Worm (Caenorhabditis elegans) whole organism, L2 larva: ENCODE measurements around the gene Y75B8A.34.

ENCODE experiments used
- aly-2 ChIP-seq: fragments of 150-350 bp; optimal IDR thresholded peaks from 2 replicates; lab custom pipeline; 2014; ENCODE audit warnings: missing biosample characterization, missing genetic modification characterization
- ceh-16 ChIP-seq: fragments of 150-350 bp; optimal IDR thresholded peaks from 2 replicates; lab custom pipeline; 2014; ENCODE audit warnings: missing biosample characterization, missing genetic modification characterization
- ceh-82 ChIP-seq: fragments of 150-350 bp; optimal IDR thresholded peaks from 2 replicates; lab custom pipeline; 2014; ENCODE audit warnings: missing biosample characterization, missing genetic modification characterization
- lsy-2 ChIP-seq, 2 experiments: fragments of 150-350 bp in 1 of 2; sonication (generic microtip) in 1 of 2; optimal IDR thresholded peaks; 2 replicates each; lab custom pipeline; 2014 to 2017; ENCODE audit warnings: missing biosample characterization in 2 of 2, missing genetic modification characterization in 2 of 2
- nhr-23 ChIP-seq: fragments of 150-350 bp; optimal IDR thresholded peaks from 2 replicates; lab custom pipeline; 2014; ENCODE audit warnings: missing biosample characterization, missing genetic modification reagents, missing genetic modification characterization
- snpc-4 ChIP-seq: fragments of 150-350 bp; optimal IDR thresholded peaks from 2 replicates; lab custom pipeline; 2014; ENCODE audit warnings: missing biosample characterization, missing genetic modification characterization
- unc-62 ChIP-seq: fragments of 150-350 bp; optimal IDR thresholded peaks from 2 replicates; lab custom pipeline; 2014; ENCODE audit warnings: missing biosample characterization, missing genetic modification reagents, missing genetic modification characterization

- TF ChIP-seq nhr-23 (tag; lab: Kevin White, UChicago) (no peak), ceh-16 (no peak), unc-62 (GFP tag; lab: Kevin White, UChicago) (no peak), ceh-82 (tag; lab: Kevin White, UChicago) (no peak), snpc-4 (tag; lab: Kevin White, UChicago) (no peak), aly-2 (no peak), lsy-2 (tag; optimal IDR thresholded peaks at IDR 0.05; lab: Kevin White, UChicago) (peak in 1 of 2 experiments; percentile 63)
Measured at ce11 chrIII:12377198-12377662, 17.9 kb downstream of the Y75B8A.34 start, which contains the start of gene pph-4.2.
